Worm (Caenorhabditis elegans) whole organism, mixed stage, embryonic: ENCODE results near the gene M02G9.4.

Experiments used
- M03D4.4 ChIP-seq: sonication (generic microtip); optimal IDR thresholded peaks from 2 replicates; lab custom pipeline; 2017; ENCODE audit warnings: mild to moderate bottlenecking, missing genetic modification characterization, missing compliant biosample characterization
- bed-3 ChIP-seq: fragments of 200-800 bp; sonication (Bioruptor generic); optimal IDR thresholded peaks from 3 replicates; lab custom pipeline; 2018; ENCODE audit warnings: mild to moderate bottlenecking, missing genetic modification characterization, moderate library complexity, missing compliant biosample characterization
- blmp-1 ChIP-seq: fragments of 150-350 bp; optimal IDR thresholded peaks from 2 replicates; lab custom pipeline; 2014; ENCODE audit warnings: missing biosample characterization, missing genetic modification characterization
- ceh-39 ChIP-seq: fragments of 150-350 bp; optimal IDR thresholded peaks from 2 replicates; lab custom pipeline; 2014; ENCODE audit warnings: missing biosample characterization, missing genetic modification characterization
- ceh-43 ChIP-seq: fragments of 200-800 bp; sonication (Bioruptor generic); optimal IDR thresholded peaks from 2 replicates; lab custom pipeline; 2018; ENCODE audit warnings: mild to moderate bottlenecking, missing genetic modification characterization, moderate library complexity, missing compliant biosample characterization
- ceh-83 ChIP-seq: fragments of 200-800 bp; sonication (Bioruptor generic); optimal IDR thresholded peaks from 2 replicates; lab custom pipeline; 2018; ENCODE audit warnings: mild to moderate bottlenecking, missing genetic modification characterization, missing compliant biosample characterization
- ces-1 ChIP-seq: fragments of 150-350 bp; optimal IDR thresholded peaks from 2 replicates; lab custom pipeline; 2014; ENCODE audit warnings: missing biosample characterization, missing genetic modification reagents, missing genetic modification characterization
- cnd-1 ChIP-seq: fragments of 200-800 bp; sonication (Bioruptor generic); optimal IDR thresholded peaks from 2 replicates; lab custom pipeline; 2018; ENCODE audit warnings: mild to moderate bottlenecking, missing genetic modification characterization, missing compliant biosample characterization
- drap-1 ChIP-seq: fragments of 200-800 bp; sonication (Bioruptor generic); optimal IDR thresholded peaks from 3 replicates; lab custom pipeline; 2018; ENCODE audit warnings: mild to moderate bottlenecking, missing genetic modification characterization, missing compliant biosample characterization
- elt-1 ChIP-seq: sonication (generic microtip); optimal IDR thresholded peaks from 2 replicates; lab custom pipeline; 2017; ENCODE audit warnings: missing genetic modification characterization, mild to moderate bottlenecking, missing compliant biosample characterization, antibody characterized with exemption, moderate library complexity, borderline replicate concordance; ENCODE audit not compliant: insufficient read depth
- elt-3 ChIP-seq: fragments of 150-350 bp; optimal IDR thresholded peaks from 2 replicates; lab custom pipeline; 2014; ENCODE audit warnings: missing biosample characterization, missing genetic modification characterization
- flh-1 ChIP-seq: fragments of 200-800 bp; sonication (Bioruptor generic); optimal IDR thresholded peaks from 2 replicates; lab custom pipeline; 2018; ENCODE audit warnings: mild to moderate bottlenecking, missing genetic modification characterization, moderate library complexity, missing compliant biosample characterization
- ham-2 ChIP-seq: fragments of 200-800 bp; sonication (Bioruptor generic); optimal IDR thresholded peaks from 2 replicates; lab custom pipeline; 2018; ENCODE audit warnings: mild to moderate bottlenecking, missing genetic modification characterization, missing compliant biosample characterization
- hlh-1 ChIP-seq: fragments of 150-350 bp; optimal IDR thresholded peaks from 2 replicates; lab custom pipeline; 2014; ENCODE audit warnings: missing biosample characterization, missing genetic modification reagents, missing genetic modification characterization
- lin-13 ChIP-seq: fragments of 150-350 bp; optimal IDR thresholded peaks from 2 replicates; lab custom pipeline; 2014; ENCODE audit warnings: missing biosample characterization, missing genetic modification characterization
- lin-32 ChIP-seq: fragments of 200-800 bp; sonication (Bioruptor generic); optimal IDR thresholded peaks from 2 replicates; lab custom pipeline; 2018; ENCODE audit warnings: mild to moderate bottlenecking, missing genetic modification characterization, missing compliant biosample characterization
- lsy-2 ChIP-seq: fragments of 150-350 bp; optimal IDR thresholded peaks from 2 replicates; lab custom pipeline; 2014; ENCODE audit warnings: missing biosample characterization, missing genetic modification characterization
- mab-5 ChIP-seq: fragments of 150-350 bp; optimal IDR thresholded peaks from 2 replicates; lab custom pipeline; 2014; ENCODE audit warnings: missing biosample characterization, missing genetic modification characterization
- mep-1 ChIP-seq: fragments of 150-350 bp; optimal IDR thresholded peaks from 2 replicates; lab custom pipeline; 2017; ENCODE audit warnings: missing biosample characterization, missing genetic modification reagents, missing genetic modification characterization, inconsistent platforms
- mls-2 ChIP-seq: sonication (generic microtip); optimal IDR thresholded peaks from 2 replicates; lab custom pipeline; 2016; ENCODE audit warnings: mild to moderate bottlenecking, missing genetic modification characterization, moderate library complexity, missing compliant biosample characterization
- nhr-12 ChIP-seq: fragments of 150-350 bp; optimal IDR thresholded peaks from 2 replicates; lab custom pipeline; 2014; ENCODE audit warnings: missing biosample characterization, missing genetic modification characterization
- nhr-2 ChIP-seq: fragments of 150-350 bp; optimal IDR thresholded peaks from 2 replicates; lab custom pipeline; 2014; ENCODE audit warnings: missing biosample characterization, missing genetic modification characterization
- nhr-237 ChIP-seq: fragments of 150-350 bp; optimal IDR thresholded peaks from 2 replicates; lab custom pipeline; 2014; ENCODE audit warnings: missing biosample characterization, missing genetic modification characterization
- nhr-28 ChIP-seq: fragments of 150-350 bp; optimal IDR thresholded peaks from 2 replicates; lab custom pipeline; 2014; ENCODE audit warnings: missing biosample characterization, missing genetic modification characterization
- nhr-76 ChIP-seq: sonication (generic microtip); optimal IDR thresholded peaks from 2 replicates; lab custom pipeline; 2017; ENCODE audit warnings: missing biosample characterization, missing genetic modification characterization
- pha-4 ChIP-seq: fragments of 150-350 bp; optimal IDR thresholded peaks from 2 replicates; lab custom pipeline; 2018; ENCODE audit warnings: missing biosample characterization, missing genetic modification reagents, missing genetic modification characterization
- sem-2 ChIP-seq: fragments of 200-800 bp; sonication (Bioruptor generic); optimal IDR thresholded peaks from 2 replicates; lab custom pipeline; 2018; ENCODE audit warnings: mild to moderate bottlenecking, missing genetic modification characterization, missing compliant biosample characterization
- snpc-4 ChIP-seq: fragments of 150-350 bp; optimal IDR thresholded peaks from 2 replicates; lab custom pipeline; 2014; ENCODE audit warnings: missing biosample characterization, missing genetic modification characterization
- sptf-1 ChIP-seq: sonication (generic microtip); optimal IDR thresholded peaks from 2 replicates; lab custom pipeline; 2017; ENCODE audit warnings: mild to moderate bottlenecking, missing genetic modification characterization, moderate library complexity, missing compliant biosample characterization
- tbx-8 ChIP-seq: fragments of 200-800 bp; sonication (Bioruptor generic); optimal IDR thresholded peaks from 2 replicates; lab custom pipeline; 2018; ENCODE audit warnings: mild to moderate bottlenecking, missing genetic modification characterization, moderate library complexity, missing compliant biosample characterization
- unc-120 ChIP-seq: sonication (generic microtip); optimal IDR thresholded peaks from 2 replicates; lab custom pipeline; 2017; ENCODE audit warnings: missing genetic modification characterization, missing compliant biosample characterization; ENCODE audit not compliant: poor library complexity, severe bottlenecking
- unc-39 ChIP-seq: fragments of 150-350 bp; optimal IDR thresholded peaks from 2 replicates; lab custom pipeline; 2014; ENCODE audit warnings: missing biosample characterization, missing genetic modification characterization
- unc-62 ChIP-seq: fragments of 150-350 bp; optimal IDR thresholded peaks from 2 replicates; lab custom pipeline; 2014; ENCODE audit warnings: missing biosample characterization, missing genetic modification reagents, missing genetic modification characterization
- zip-8 ChIP-seq: fragments of 150-350 bp; optimal IDR thresholded peaks from 2 replicates; lab custom pipeline; 2014; ENCODE audit warnings: missing biosample characterization, missing genetic modification characterization
- ztf-11 ChIP-seq: fragments of 150-350 bp; optimal IDR thresholded peaks from 2 replicates; lab custom pipeline; 2014; ENCODE audit warnings: missing biosample characterization, missing genetic modification characterization

M02G9.4 gene

ce11 chrII:10302141-10302574 lies 14.9 kb upstream of the M02G9.4 start:
- TF ChIP-seq sptf-1 (tag; lab: Kevin White, UChicago), result peak; percentile 41

ce11 chrII:10302646-10303045 lies 14.5 kb upstream of the M02G9.4 start, which contains the start of gene clpp-1:
TSS of gene clpp-1 (minus strand) at chrII:10302842.
- TF ChIP-seq zip-8 (peak; percentile 17), nhr-12 (tag; lab: Kevin White, UChicago) (no peak), elt-3 (tag; lab: Kevin White, UChicago) (no peak)

- TF ChIP-seq tbx-8, result no peak
- peak; percentile 91 for TF ChIP-seq ces-1 (GFP tag; lab: Kevin White, UChicago)
- no peak for TF ChIP-seq unc-62 (GFP tag; lab: Kevin White, UChicago)
- TF ChIP-seq ceh-83 (GFP tag; lab: Kevin White, UChicago), result no peak
- no peak for TF ChIP-seq lin-13 (tag; lab: Kevin White, UChicago)
- TF ChIP-seq pha-4 (tag; lab: Kevin White, UChicago), result peak; percentile 7
- TF ChIP-seq elt-1, result no peak
- no peak for TF ChIP-seq unc-39 (tag; lab: Kevin White, UChicago)
- peak; percentile 28 for TF ChIP-seq hlh-1
- TF ChIP-seq flh-1, result no peak
- peak; percentile 56 for TF ChIP-seq mep-1 (tag; lab: Kevin White, UChicago)
- TF ChIP-seq blmp-1 (tag; lab: Kevin White, UChicago), result no peak
- TF ChIP-seq nhr-2 (tag; lab: Kevin White, UChicago), result peak; percentile 3
- TF ChIP-seq elt-3 (tag; lab: Kevin White, UChicago), result no peak
- TF ChIP-seq nhr-28 (tag; lab: Kevin White, UChicago), result no peak
- no peak for TF ChIP-seq mab-5 (tag; lab: Kevin White, UChicago)
- no peak for TF ChIP-seq ham-2
- no peak for TF ChIP-seq ceh-43 (GFP tag; lab: Kevin White, UChicago)
- TF ChIP-seq ztf-11 (tag; lab: Kevin White, UChicago), result no peak
- peak; percentile 74 for TF ChIP-seq sptf-1 (tag; lab: Kevin White, UChicago)
- no peak for TF ChIP-seq nhr-76 (tag; lab: Kevin White, UChicago)
- no peak for TF ChIP-seq nhr-12 (tag; lab: Kevin White, UChicago)
- TF ChIP-seq drap-1 (GFP tag; lab: Kevin White, UChicago), result no peak
- no peak for TF ChIP-seq unc-120 (tag; lab: Kevin White, UChicago)
- no peak for TF ChIP-seq mls-2 (tag; lab: Kevin White, UChicago)
- TF ChIP-seq zip-8, result no peak
- TF ChIP-seq lin-32, result no peak
- TF ChIP-seq ceh-39, result no peak
- peak; percentile 57 for TF ChIP-seq lsy-2 (tag; lab: Kevin White, UChicago)
- TF ChIP-seq sem-2, result no peak
- no peak for TF ChIP-seq cnd-1
- TF ChIP-seq snpc-4 (tag; lab: Kevin White, UChicago), result no peak
- TF ChIP-seq nhr-237 (tag; lab: Kevin White, UChicago), result no peak
- TF ChIP-seq bed-3 (GFP tag; lab: Kevin White, UChicago), result peak; percentile 11
- TF ChIP-seq M03D4.4 (tag; lab: Kevin White, UChicago), result peak; percentile 13
Observed at ce11 chrII:10303663-10304115, 13.4 kb upstream of the M02G9.4 start, which contains the start of gene vha-9. TSS of gene vha-9 (minus strand) at chrII:10303713.

- no peak for TF ChIP-seq ces-1 (GFP tag; lab: Kevin White, UChicago)
- TF ChIP-seq elt-3 (tag; lab: Kevin White, UChicago), result no peak
- no peak for TF ChIP-seq unc-39 (tag; lab: Kevin White, UChicago)
Observed at ce11 chrII:10308726-10309125, 8.4 kb upstream of the M02G9.4 start, which contains the start of gene gcy-4. TSS of gene gcy-4 (minus strand) at chrII:10308826.
